Worm (Caenorhabditis elegans) whole organism, young adult: Measurements from ENCODE around the gene ftn-1.

Experiments used
- let-607 ChIP-seq, 2 experiments: fragments of 200-800 bp in 1 of 2; sonication (Bioruptor generic) in 1 of 2; sonication (generic microtip) in 1 of 2; optimal IDR thresholded peaks; 2 replicates each; lab custom pipeline; 2016 to 2018; ENCODE audit warnings: mild to moderate bottlenecking in 2 of 2, missing compliant biosample characterization in 2 of 2, missing genetic modification characterization in 2 of 2, moderate library complexity in 2 of 2, missing genotype in 1 of 2
- mes-4 ChIP-seq: sonication (generic microtip); optimal IDR thresholded peaks from 2 replicates; lab custom pipeline; 2016; ENCODE audit warnings: missing genotype, missing genetic modification characterization, missing compliant biosample characterization
- mxl-1 ChIP-seq: sonication (generic microtip); optimal IDR thresholded peaks from 2 replicates; lab custom pipeline; 2016; ENCODE audit warnings: missing genetic modification characterization, missing compliant biosample characterization
- tlf-1 ChIP-seq: fragments of 200-800 bp; sonication (Bioruptor generic); optimal IDR thresholded peaks from 2 replicates; lab custom pipeline; 2018; ENCODE audit warnings: mild to moderate bottlenecking, missing genetic modification characterization, missing compliant biosample characterization

DNA sequence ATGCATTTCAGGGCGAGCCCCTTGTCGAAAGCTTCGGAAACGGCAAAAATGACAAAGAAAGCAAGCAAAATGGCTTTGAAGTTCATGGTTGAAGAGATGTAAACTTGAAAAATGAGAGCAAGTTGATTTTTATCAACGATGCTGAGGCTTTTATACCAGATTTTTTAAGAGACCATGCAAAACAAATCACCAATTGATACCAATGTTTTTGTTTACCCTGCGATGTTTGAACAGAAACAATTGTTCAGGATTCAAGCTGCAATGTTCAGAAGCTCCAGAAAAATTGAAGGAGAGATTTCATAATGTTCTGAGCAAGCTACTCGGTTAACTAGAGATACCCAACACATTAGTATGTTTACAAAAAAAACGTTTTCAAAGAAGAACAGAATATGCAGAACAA lies 25.1 kb downstream of the ftn-1 start, which contains the start of gene C54F6.15:
- no peak for TF ChIP-seq let-607 (tag; optimal IDR thresholded peaks at IDR 0.05; lab: Kevin White, UChicago)
- TF ChIP-seq mxl-1: no peak
- TF ChIP-seq mes-4: no peak
- TF ChIP-seq tlf-1 (GFP tag; lab: Kevin White, UChicago): no peak
